Worm (Caenorhabditis elegans) whole organism, early embryonic: ENCODE measurements around the gene F57B7.2.

Source experiments
- B0310.2 ChIP-seq: sonication (generic microtip); optimal IDR thresholded peaks from 2 replicates; lab custom pipeline; 2016; ENCODE audit warnings: mild to moderate bottlenecking, missing genetic modification characterization, missing compliant biosample characterization
- aly-1 ChIP-seq: sonication (generic microtip); optimal IDR thresholded peaks from 2 replicates; lab custom pipeline; 2016; ENCODE audit warnings: missing genetic modification characterization, missing compliant biosample characterization
- ama-1 ChIP-seq: fragments of 150-350 bp; optimal IDR thresholded peaks from 2 replicates; lab custom pipeline; 2014
- ceh-13 ChIP-seq: fragments of 200-800 bp; sonication (Bioruptor generic); optimal IDR thresholded peaks from 2 replicates; lab custom pipeline; 2018; ENCODE audit warnings: mild to moderate bottlenecking, missing genetic modification characterization, missing compliant biosample characterization
- ceh-36 ChIP-seq: sonication (generic microtip); optimal IDR thresholded peaks from 2 replicates; lab custom pipeline; 2016; ENCODE audit warnings: missing genetic modification characterization, inconsistent platforms, missing compliant biosample characterization
- flt-1 ChIP-seq: fragments of 200-800 bp; sonication (Bioruptor generic); IDR thresholded peaks from 2 replicates; pipeline ENCODE4 v1.3.6; 2022; ENCODE audit warnings: missing genetic modification characterization, missing compliant biosample characterization
- hmbx-1 ChIP-seq: sonication (generic microtip); optimal IDR thresholded peaks from 2 replicates; lab custom pipeline; 2016; ENCODE audit warnings: mild to moderate bottlenecking, missing genetic modification characterization, missing compliant biosample characterization
- hmg-4 ChIP-seq: fragments of 200-800 bp; sonication (Bioruptor generic); optimal IDR thresholded peaks from 2 replicates; lab custom pipeline; 2018; ENCODE audit warnings: mild to moderate bottlenecking, missing genetic modification characterization, missing compliant biosample characterization
- pes-1 ChIP-seq: fragments of 200-800 bp; sonication (Bioruptor generic); IDR thresholded peaks from 2 replicates; pipeline ENCODE4 v1.3.6; 2022; ENCODE audit warnings: missing genetic modification reagents, missing genetic modification characterization, missing compliant biosample characterization
- scrt-1 ChIP-seq: fragments of 200-800 bp; sonication (Bioruptor generic); IDR thresholded peaks from 2 replicates; pipeline ENCODE4 v1.3.6; 2022; ENCODE audit warnings: missing genetic modification characterization, missing compliant biosample characterization
- sea-1 ChIP-seq: fragments of 200-800 bp; sonication (Bioruptor generic); conservative IDR thresholded peaks from 2 replicates; pipeline ENCODE4 v1.3.6; 2022; ENCODE audit warnings: missing genetic modification characterization, missing compliant biosample characterization
- tbx-11 ChIP-seq: fragments of 200-800 bp; sonication (Bioruptor generic); IDR thresholded peaks from 2 replicates; pipeline ENCODE4 v1.3.6; 2022; ENCODE audit warnings: missing genetic modification characterization, missing compliant biosample characterization
- tbx-37 ChIP-seq: fragments of 200-800 bp; sonication (Bioruptor generic); conservative IDR thresholded peaks from 2 replicates; pipeline ENCODE4 v1.3.6; 2022; ENCODE audit warnings: missing genetic modification reagents, missing genetic modification characterization, missing compliant biosample characterization
- tra-4 ChIP-seq: sonication (generic microtip); optimal IDR thresholded peaks from 2 replicates; lab custom pipeline; 2017; ENCODE audit warnings: missing genetic modification characterization, missing compliant biosample characterization

DNA sequence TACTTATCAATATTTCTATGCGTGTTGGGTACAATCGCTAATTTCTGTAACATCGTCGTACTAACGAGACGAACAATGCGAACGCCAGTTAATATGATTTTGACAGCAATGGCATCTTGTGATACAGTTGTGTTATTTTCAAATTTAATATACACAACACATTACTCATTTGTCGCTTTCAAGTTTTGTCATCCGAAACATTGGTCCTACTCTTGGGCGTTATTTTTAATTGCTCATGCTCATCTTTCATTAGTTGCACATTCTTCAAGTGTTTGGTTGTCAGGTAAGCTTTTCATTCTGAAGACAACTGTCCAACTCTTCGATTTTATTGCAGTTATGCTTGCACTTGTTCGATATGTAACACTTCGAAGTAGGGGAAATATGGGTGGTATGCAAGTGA, 4.2 kb downstream of the F57B7.2 start:
- no peak for TF ChIP-seq hmbx-1 (tag; lab: Kevin White, UChicago)
- TF ChIP-seq ama-1 (lab: Kevin White, UChicago) = no peak
- TF ChIP-seq B0310.2 = no peak
- TF ChIP-seq scrt-1 (GFP tag; lab: Robert Waterston, UW) = no peak
- no peak for TF ChIP-seq tbx-11
- TF ChIP-seq aly-1 (tag; lab: Kevin White, UChicago) = no peak
- TF ChIP-seq pes-1 = no peak
- no peak for TF ChIP-seq ceh-36 (tag; lab: Kevin White, UChicago)
- TF ChIP-seq tbx-37 (GFP tag; lab: Robert Waterston, UW) = no peak
- no peak for TF ChIP-seq hmg-4 (GFP tag; lab: Kevin White, UChicago)
- TF ChIP-seq ceh-13 = no peak
- no peak for TF ChIP-seq tra-4 (tag; lab: Kevin White, UChicago)
- TF ChIP-seq flt-1 (GFP tag; lab: Robert Waterston, UW) = no peak
- TF ChIP-seq sea-1 = no peak
